Worm (Caenorhabditis elegans): ENCODE data around the gene nhr-22.

- TF ChIP-seq nhr-11 (tag; optimal IDR thresholded peaks at IDR 0.05) (no peak), che-1 (tag; optimal IDR thresholded peaks at IDR 0.05) (no peak), C38D4.7 (GFP tag; optimal IDR thresholded peaks at IDR 0.05) (no peak), ama-1 (optimal IDR thresholded peaks at IDR 0.05) (no peak)
Observed at ce11 chrII:6422812-6423211, 26.8 kb downstream of the nhr-22 start, which contains the start of gene K03H9.3.

All from whole organism, late embryonic.